Worm (Caenorhabditis elegans) whole organism, early embryonic: Measurements from ENCODE around the gene Y32F6A.4.

Experiments used
- B0310.2 ChIP-seq: sonication (generic microtip); optimal IDR thresholded peaks from 2 replicates; lab custom pipeline; 2016; ENCODE audit warnings: mild to moderate bottlenecking, missing genetic modification characterization, missing compliant biosample characterization
- aly-1 ChIP-seq: sonication (generic microtip); optimal IDR thresholded peaks from 2 replicates; lab custom pipeline; 2016; ENCODE audit warnings: missing genetic modification characterization, missing compliant biosample characterization
- ama-1 ChIP-seq: fragments of 150-350 bp; optimal IDR thresholded peaks from 2 replicates; lab custom pipeline; 2014
- ceh-13 ChIP-seq: fragments of 200-800 bp; sonication (Bioruptor generic); optimal IDR thresholded peaks from 2 replicates; lab custom pipeline; 2018; ENCODE audit warnings: mild to moderate bottlenecking, missing genetic modification characterization, missing compliant biosample characterization
- ets-7 ChIP-seq: sonication (generic microtip); optimal IDR thresholded peaks from 2 replicates; lab custom pipeline; 2016; ENCODE audit warnings: missing genotype, missing genetic modification characterization, missing compliant biosample characterization
- flt-1 ChIP-seq: fragments of 200-800 bp; sonication (Bioruptor generic); IDR thresholded peaks from 2 replicates; pipeline ENCODE4 v1.3.6; 2022; ENCODE audit warnings: missing genetic modification characterization, missing compliant biosample characterization
- hmbx-1 ChIP-seq: sonication (generic microtip); optimal IDR thresholded peaks from 2 replicates; lab custom pipeline; 2016; ENCODE audit warnings: mild to moderate bottlenecking, missing genetic modification characterization, missing compliant biosample characterization
- hmg-4 ChIP-seq: fragments of 200-800 bp; sonication (Bioruptor generic); optimal IDR thresholded peaks from 2 replicates; lab custom pipeline; 2018; ENCODE audit warnings: mild to moderate bottlenecking, missing genetic modification characterization, missing compliant biosample characterization
- pes-1 ChIP-seq: fragments of 200-800 bp; sonication (Bioruptor generic); IDR thresholded peaks from 2 replicates; pipeline ENCODE4 v1.3.6; 2022; ENCODE audit warnings: missing genetic modification reagents, missing genetic modification characterization, missing compliant biosample characterization
- scrt-1 ChIP-seq: fragments of 200-800 bp; sonication (Bioruptor generic); IDR thresholded peaks from 2 replicates; pipeline ENCODE4 v1.3.6; 2022; ENCODE audit warnings: missing genetic modification characterization, missing compliant biosample characterization
- sea-1 ChIP-seq: fragments of 200-800 bp; sonication (Bioruptor generic); conservative IDR thresholded peaks from 2 replicates; pipeline ENCODE4 v1.3.6; 2022; ENCODE audit warnings: missing genetic modification characterization, missing compliant biosample characterization

DNA sequence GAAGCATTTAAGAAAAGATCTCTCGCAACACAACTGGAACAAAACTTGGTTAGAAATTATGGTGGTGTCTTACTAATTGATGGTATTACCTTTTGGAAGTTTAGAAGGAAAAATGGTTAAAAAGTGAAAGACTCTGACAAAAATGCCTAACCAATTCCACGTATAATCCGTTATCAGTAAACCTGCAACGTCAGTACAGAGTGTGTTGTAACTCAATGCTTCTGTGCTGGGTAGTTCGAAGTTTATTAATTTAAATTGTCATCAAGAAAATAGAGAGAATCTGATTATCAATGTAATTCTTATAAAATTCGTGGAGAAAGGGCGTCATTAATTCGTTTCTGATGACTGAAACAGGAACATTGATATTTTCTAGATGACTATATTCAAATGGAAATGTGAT is 1.3 kb upstream of the Y32F6A.4 start:
- TF ChIP-seq scrt-1 (GFP tag; lab: Robert Waterston, UW) (no peak), aly-1 (tag; lab: Kevin White, UChicago) (no peak), ets-7 (no peak), hmbx-1 (tag; lab: Kevin White, UChicago) (no peak), pes-1 (GFP tag; lab: Robert Waterston, UW) (no peak), ceh-13 (GFP tag; lab: Kevin White, UChicago) (no peak), hmg-4 (GFP tag; lab: Kevin White, UChicago) (no peak), ama-1 (no peak), B0310.2 (tag; lab: Kevin White, UChicago) (no peak), sea-1 (GFP tag; lab: Robert Waterston, UW) (no peak), flt-1 (GFP tag; lab: Robert Waterston, UW) (no peak)
